Worm (Caenorhabditis elegans): ENCODE measurements around the gene C04B4.5.
"Not testable (repeated sequence)": the region's sequence is repeated elsewhere in the genome, so short reads cannot be mapped to it uniquely, and the experiment has no call there.

C04B4.5 gene

DNA sequence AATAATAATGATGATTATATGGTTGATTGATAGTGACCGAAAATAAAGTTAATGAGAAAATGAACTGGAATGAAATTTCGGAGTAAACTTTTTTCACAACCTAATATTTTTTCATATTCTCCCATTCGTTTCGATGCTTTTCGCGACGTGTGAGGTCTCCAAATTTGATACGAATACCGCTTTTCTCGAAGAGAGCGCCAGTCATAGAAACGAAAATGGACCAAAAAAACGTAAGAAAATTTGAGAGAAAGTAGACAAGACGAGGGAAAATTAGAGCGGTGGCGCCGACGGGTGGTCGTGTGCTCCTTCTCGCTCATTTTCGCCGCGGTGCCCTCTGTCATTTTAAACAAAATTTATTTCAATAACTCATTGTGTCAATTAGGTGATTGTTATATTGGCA lies 26.2 kb upstream of the C04B4.5 start:
- TF ChIP-seq tra-1 (GFP tag; IDR thresholded peaks at IDR 0.05) (peak; percentile 81; the same call in 1 of the 2 replicates), unc-62 (GFP tag; optimal IDR thresholded peaks at IDR 0.05 in 1 of 2) (peak in 1 of 2 experiments; percentile 79), unc-62 (tag; optimal IDR thresholded peaks at IDR 0.05) (no peak), cey-2 (tag; optimal IDR thresholded peaks at IDR 0.05; ENCODE audit: borderline replicate concordance, insufficient read depth) (no peak)

DNA sequence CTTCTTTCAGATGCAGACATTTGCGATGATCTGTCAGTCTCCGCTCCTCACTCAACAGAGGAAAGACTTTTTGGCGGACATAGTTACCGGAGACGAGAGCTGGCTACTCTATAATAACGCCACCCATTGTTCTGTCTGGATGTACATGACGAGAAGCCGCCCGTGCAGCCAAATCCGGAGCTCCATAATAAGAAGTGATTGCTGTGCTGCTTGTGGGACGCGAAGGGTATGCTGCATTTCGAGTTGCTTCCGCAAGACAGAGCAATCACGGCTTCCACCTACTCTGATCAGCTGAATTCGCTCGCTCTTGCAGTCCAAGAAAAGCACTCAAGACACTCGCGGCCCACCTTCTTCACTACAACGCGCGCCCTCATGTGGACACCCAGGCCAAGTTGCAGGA lies 25.6 kb upstream of the C04B4.5 start:
- TF ChIP-seq lir-3 (tag; optimal IDR thresholded peaks at IDR 0.05), result no peak
- TF ChIP-seq hlh-11 (tag; optimal IDR thresholded peaks at IDR 0.05), result no peak
- TF ChIP-seq unc-62 (GFP tag; optimal IDR thresholded peaks at IDR 0.05 in 1 of 2), result no peak
- no peak for TF ChIP-seq unc-62 (tag; optimal IDR thresholded peaks at IDR 0.05)
- no peak for TF ChIP-seq lin-39 (tag; optimal IDR thresholded peaks at IDR 0.05)
- TF ChIP-seq mxl-2 (GFP tag; conservative IDR thresholded peaks at IDR 0.05), result peak; percentile 59; the same call in 1 of the 2 replicates
- TF ChIP-seq madf-9 (GFP tag; conservative IDR thresholded peaks at IDR 0.05), result 0 out of 2 replicates have a peak, but pooled peaks have one; percentile 5

DNA sequence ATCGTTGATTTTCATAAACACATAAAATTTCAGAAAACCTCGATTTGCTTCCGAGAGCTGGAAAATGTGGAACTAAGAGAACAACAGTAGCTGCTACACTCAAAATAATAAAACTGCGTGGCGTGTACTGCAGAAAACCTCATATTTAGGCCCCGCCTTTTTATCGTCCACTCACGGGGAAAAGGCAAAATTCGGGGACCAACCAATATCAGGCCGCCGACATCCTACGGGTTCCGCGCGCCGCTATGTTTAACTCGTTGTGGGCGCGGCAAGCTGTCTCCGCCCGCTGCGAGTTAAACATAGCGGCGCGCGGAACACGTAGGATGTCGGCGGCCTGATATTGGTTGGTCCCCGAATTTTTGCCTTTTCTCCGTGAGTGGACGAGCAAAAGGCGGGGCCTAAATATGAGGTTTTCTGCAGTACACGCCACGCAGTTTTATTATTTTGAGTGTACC lies 19.9 kb upstream of the C04B4.5 start, which contains the start of gene F17A2.16:
Gene F17A2.16, plus strand, starts transcription at position 405 of the 455 bp plus-strand sequence.
- TF ChIP-seq unc-62 (GFP tag; optimal IDR thresholded peaks at IDR 0.05 in 1 of 2), result peak in 1 of 2 experiments; percentile 54
- TF ChIP-seq unc-62 (tag; optimal IDR thresholded peaks at IDR 0.05), result not testable (repeated sequence)
- TF ChIP-seq snpc-1.2 (GFP tag; IDR thresholded peaks at IDR 0.05), result peak; percentile 82

DNA sequence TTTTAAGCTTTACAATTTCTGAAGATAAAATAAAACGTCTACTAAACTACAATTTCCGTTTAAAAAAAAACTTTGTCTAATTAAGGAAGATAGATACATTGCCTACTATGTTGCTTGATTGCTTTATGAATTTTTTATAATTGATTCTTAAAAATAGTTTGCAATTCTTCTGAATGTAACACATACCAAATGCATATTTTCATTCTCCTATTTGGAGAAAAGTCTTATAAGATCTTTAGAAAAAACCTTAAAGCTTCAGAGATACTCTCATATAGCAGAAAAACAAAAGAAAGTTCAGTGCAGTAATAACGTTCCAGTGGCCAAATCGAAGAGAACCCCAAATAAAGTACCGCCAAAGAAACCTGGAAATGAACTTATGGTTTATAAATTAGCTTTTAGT lies 18.4 kb upstream of the C04B4.5 start, which contains the start of gene phf-32:
Gene phf-32, plus strand, starts transcription at position 301 of the 400 bp plus-strand sequence.
- TF ChIP-seq madf-9 (GFP tag; conservative IDR thresholded peaks at IDR 0.05) (no peak), hif-1 (tag; optimal IDR thresholded peaks at IDR 0.05) (no peak), nhr-48 (tag; optimal IDR thresholded peaks at IDR 0.05) (no peak), Y48G9A.11 (GFP tag; IDR thresholded peaks at IDR 0.05) (no peak), nhr-28 (tag; optimal IDR thresholded peaks at IDR 0.05) (no peak), mxl-3 (GFP tag; optimal IDR thresholded peaks at IDR 0.05) (no peak), T20F7.1 (GFP tag; optimal IDR thresholded peaks at IDR 0.05) (no peak), lin-38 (GFP tag; IDR thresholded peaks at IDR 0.05) (no peak), ceh-82 (tag; optimal IDR thresholded peaks at IDR 0.05) (no peak), nhr-25 (tag; optimal IDR thresholded peaks at IDR 0.05; ENCODE audit: borderline replicate concordance, insufficient read depth) (no peak), arid-1 (GFP tag; conservative IDR thresholded peaks at IDR 0.05) (no peak), F44E2.7 (GFP tag; IDR thresholded peaks at IDR 0.05) (no peak), dpl-1 (GFP tag; optimal IDR thresholded peaks at IDR 0.05) (no peak), unc-130 (GFP tag; optimal IDR thresholded peaks at IDR 0.05) (no peak), ama-1 (optimal IDR thresholded peaks at IDR 0.05) (no peak), duxl-1 (tag; optimal IDR thresholded peaks at IDR 0.05; ENCODE audit: poor library complexity) (no peak), ztf-7 (tag; optimal IDR thresholded peaks at IDR 0.05) (no peak), mes-2 (tag; optimal IDR thresholded peaks at IDR 0.05; ENCODE audit: poor library complexity, severe bottlenecking) (no peak), daf-12 (tag; optimal IDR thresholded peaks at IDR 0.05) (no peak)

DNA sequence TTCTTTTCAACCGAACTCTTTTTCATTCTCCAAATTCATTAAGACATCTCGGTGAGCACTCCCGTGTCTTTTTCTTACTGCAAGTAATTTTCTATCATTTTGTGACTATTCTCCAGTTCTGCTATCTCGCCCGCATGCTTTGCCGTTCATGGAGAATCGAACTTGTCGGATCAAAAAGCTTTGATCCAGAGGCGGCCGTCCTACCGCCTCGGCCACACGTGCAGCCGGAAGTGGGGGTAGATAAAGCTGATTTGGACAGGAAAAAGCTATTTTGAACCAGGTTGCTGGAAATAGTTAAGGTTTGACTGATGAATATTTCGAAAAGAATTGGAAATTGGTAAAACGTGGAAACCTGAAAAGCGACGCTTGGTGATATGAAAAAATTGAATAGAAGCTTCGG lies 16.1 kb upstream of the C04B4.5 start:
- TF ChIP-seq mxl-3 (GFP tag; optimal IDR thresholded peaks at IDR 0.05) (no peak), Y105C5A.15 (GFP tag; IDR thresholded peaks at IDR 0.05) (no peak), daf-12 (tag; optimal IDR thresholded peaks at IDR 0.05) (no peak), D1046.2 (GFP tag; IDR thresholded peaks at IDR 0.05) (0 out of 2 replicates have a peak, but pooled peaks have one; percentile 31), arid-1 (GFP tag; conservative IDR thresholded peaks at IDR 0.05) (0 out of 2 replicates have a peak, but pooled peaks have one; percentile 13), ceh-44 (GFP tag; IDR thresholded peaks at IDR 0.05) (peak; percentile 47; the same call in 1 of the 2 replicates), ceh-82 (tag; optimal IDR thresholded peaks at IDR 0.05) (no peak)

All from whole organism, L4 larva.